Fruit fly (Drosophila melanogaster) whole organism, embryonic: Measurements from ENCODE around the gene Nep7.

Experiments used
- CG10274 ChIP-seq: fragments of 200-800 bp; sonication (Bioruptor generic); optimal IDR thresholded peaks from 3 replicates; lab custom pipeline; 2017; ENCODE audit warnings: missing biosample characterization, mild to moderate bottlenecking, missing genetic modification characterization
- CG12104 ChIP-seq: fragments of 200-800 bp; sonication (Bioruptor generic); optimal IDR thresholded peaks from 3 replicates; lab custom pipeline; 2016; ENCODE audit warnings: missing biosample characterization, missing genetic modification characterization
- CG12299 ChIP-seq: fragments of 200-800 bp; sonication (Bioruptor generic); optimal IDR thresholded peaks from 2 replicates; lab custom pipeline; 2018; ENCODE audit warnings: missing biosample characterization, mild to moderate bottlenecking, missing genetic modification characterization
- CG12744 ChIP-seq: fragments of 200-800 bp; sonication (Bioruptor generic); optimal IDR thresholded peaks from 2 replicates; lab custom pipeline; 2016; ENCODE audit warnings: missing biosample characterization, missing genetic modification characterization
- CG14014 ChIP-seq: fragments of 200-800 bp; sonication (Bioruptor generic); IDR thresholded peaks from 2 replicates; pipeline ENCODE4 v1.3.6; 2022; ENCODE audit warnings: missing biosample characterization, missing genetic modification characterization
- CG6272 ChIP-seq: fragments of 200-800 bp; sonication (Bioruptor generic); IDR thresholded peaks from 2 replicates; pipeline ENCODE4 v1.3.6; 2022; ENCODE audit warnings: missing biosample characterization, missing genetic modification characterization
- CG6791 ChIP-seq: fragments of 200-800 bp; sonication (Bioruptor generic); IDR thresholded peaks from 3 replicates; pipeline ENCODE4 v1.3.6; 2022; ENCODE audit warnings: missing biosample characterization, missing genetic modification characterization; ENCODE audit not compliant: partially characterized antibody
- Dll ChIP-seq: fragments of 200-800 bp; sonication (Bioruptor generic); IDR thresholded peaks from 4 replicates; pipeline ENCODE4 v1.3.6; 2022; ENCODE audit warnings: missing biosample characterization, missing genetic modification characterization; ENCODE audit not compliant: partially characterized antibody
- Rx ChIP-seq: fragments of 200-800 bp; sonication (Bioruptor generic); IDR thresholded peaks from 2 replicates; pipeline ENCODE4 v1.3.6; 2022; ENCODE audit warnings: missing biosample characterization, missing genetic modification characterization
- ftz-f1 ChIP-seq: fragments of 200-800 bp; sonication (Bioruptor generic); optimal IDR thresholded peaks from 2 replicates; lab custom pipeline; 2016; ENCODE audit warnings: missing biosample characterization, missing genetic modification characterization
- p53 ChIP-seq: fragments of 200-800 bp; sonication (Bioruptor generic); optimal IDR thresholded peaks from 2 replicates; lab custom pipeline; 2016; ENCODE audit warnings: missing biosample characterization, missing genetic modification characterization
- vvl ChIP-seq: fragments of 200-800 bp; sonication (Bioruptor generic); IDR thresholded peaks from 2 replicates; pipeline ENCODE4 v1.3.6; 2022; ENCODE audit warnings: missing biosample characterization, missing genetic modification characterization

dm6 chr3R:27926738-27927215, 27.9 kb upstream of the Nep7 start:
- TF ChIP-seq CG6791 (GFP tag; lab: Robert Waterston, UW) (no peak), ftz-f1 (no peak), Dll (GFP tag; lab: Robert Waterston, UW) (no peak), CG6272 (GFP tag; lab: Robert Waterston, UW) (no peak), CG10274 (GFP tag; lab: Kevin White, UChicago) (no peak), Rx (GFP tag; lab: Robert Waterston, UW) (no peak), CG12744 (GFP tag; lab: Kevin White, UChicago) (no peak), p53 (GFP tag; lab: Kevin White, UChicago) (no peak), vvl (no peak), CG12299 (no peak), CG12104 (GFP tag; lab: Kevin White, UChicago) (no peak), CG14014 (no peak)
